Worm (Caenorhabditis elegans): Measurements from ENCODE around the gene ech-2.
A peak's percentile ranks its signal among the peaks of the same experiment; 100 is the strongest.

ce11 chrIV:11897710-11898109 lies 41.6 kb upstream of the ech-2 start:
- no peak for TF ChIP-seq R02D3.7 (tag; optimal IDR thresholded peaks at IDR 0.05)
- no peak for TF ChIP-seq zip-2 (tag; optimal IDR thresholded peaks at IDR 0.05)
- no peak for TF ChIP-seq jun-1 (tag; optimal IDR thresholded peaks at IDR 0.05)
- no peak for TF ChIP-seq zfp-2 (tag; optimal IDR thresholded peaks at IDR 0.05)
- TF ChIP-seq lin-15B (tag; optimal IDR thresholded peaks at IDR 0.05): no peak
- no peak for TF ChIP-seq ama-1 (optimal IDR thresholded peaks at IDR 0.05)
- TF ChIP-seq pqm-1 (tag; optimal IDR thresholded peaks at IDR 0.05): peak; percentile 24
- no peak for TF ChIP-seq ceh-62 (tag; optimal IDR thresholded peaks at IDR 0.05)
- no peak for TF ChIP-seq ceh-20 (GFP tag; IDR thresholded peaks at IDR 0.05)
- no peak for TF ChIP-seq aly-2 (tag; optimal IDR thresholded peaks at IDR 0.05)
- TF ChIP-seq dmd-9 (GFP tag; IDR thresholded peaks at IDR 0.05): no peak
